Worm (Caenorhabditis elegans) whole organism, L1 larva: ENCODE results near the gene ZK1058.9.
A peak's percentile ranks its signal among the peaks of the same experiment; 100 is the strongest.

Experiments used
- C16A3.4 ChIP-seq: fragments of 150-350 bp; optimal IDR thresholded peaks from 2 replicates; lab custom pipeline; 2014; ENCODE audit warnings: missing biosample characterization, missing genetic modification characterization
- C34B4.2 ChIP-seq: sonication (generic microtip); optimal IDR thresholded peaks from 2 replicates; lab custom pipeline; 2017; ENCODE audit warnings: mild to moderate bottlenecking, missing genetic modification characterization, missing compliant biosample characterization
- Y116A8C.19 ChIP-seq: sonication (generic microtip); optimal IDR thresholded peaks from 2 replicates; lab custom pipeline; 2016; ENCODE audit warnings: missing compliant biosample characterization, missing genetic modification characterization, borderline replicate concordance
- aha-1 ChIP-seq: fragments of 150-350 bp; optimal IDR thresholded peaks from 2 replicates; lab custom pipeline; 2014; ENCODE audit warnings: missing biosample characterization, missing genetic modification characterization
- alr-1 ChIP-seq: fragments of 200-800 bp; sonication (Bioruptor generic); optimal IDR thresholded peaks from 2 replicates; lab custom pipeline; 2018; ENCODE audit warnings: borderline replicate concordance, mild to moderate bottlenecking, missing genetic modification characterization, missing compliant biosample characterization
- ceh-63 ChIP-seq: fragments of 200-800 bp; sonication (Bioruptor generic); optimal IDR thresholded peaks from 2 replicates; lab custom pipeline; 2018; ENCODE audit warnings: mild to moderate bottlenecking, missing genetic modification characterization, missing compliant biosample characterization
- ceh-88 ChIP-seq: fragments of 200-800 bp; sonication (Bioruptor generic); IDR thresholded peaks from 2 replicates; pipeline ENCODE4 v1.3.6; 2022; ENCODE audit warnings: missing genetic modification characterization, missing compliant biosample characterization
- ces-1 ChIP-seq: fragments of 150-350 bp; optimal IDR thresholded peaks from 2 replicates; lab custom pipeline; 2014; ENCODE audit warnings: missing biosample characterization, missing genetic modification reagents, missing genetic modification characterization
- dsc-1 ChIP-seq: sonication (generic microtip); optimal IDR thresholded peaks from 2 replicates; lab custom pipeline; 2016; ENCODE audit warnings: mild to moderate bottlenecking, missing genetic modification characterization, missing compliant biosample characterization
- egl-27 ChIP-seq, 2 experiments: fragments of 150-350 bp in 1 of 2; sonication (generic microtip); optimal IDR thresholded peaks; 3 replicates each; lab custom pipeline; 2017 to 2018; ENCODE audit warnings: missing biosample characterization in 2 of 2, missing genetic modification characterization in 2 of 2, missing genetic modification reagents in 2 of 2
- elt-2 ChIP-seq: sonication (generic microtip); optimal IDR thresholded peaks from 2 replicates; lab custom pipeline; 2016; ENCODE audit warnings: missing genetic modification characterization, mild to moderate bottlenecking, inconsistent platforms, missing compliant biosample characterization, missing genetic modification reagents
- ets-5 ChIP-seq: fragments of 200-800 bp; sonication (Bioruptor generic); IDR thresholded peaks from 2 replicates; pipeline ENCODE4 v1.3.6; 2022; ENCODE audit warnings: missing genetic modification characterization, missing compliant biosample characterization
- fkh-10 ChIP-seq: sonication (generic microtip); optimal IDR thresholded peaks from 2 replicates; lab custom pipeline; 2017; ENCODE audit warnings: missing biosample characterization, missing genetic modification reagents, missing genetic modification characterization
- fkh-4 ChIP-seq: sonication (generic microtip); optimal IDR thresholded peaks from 2 replicates; lab custom pipeline; 2016; ENCODE audit warnings: missing compliant biosample characterization, missing genetic modification characterization, borderline replicate concordance
- grh-1 ChIP-seq: fragments of 200-800 bp; sonication (Bioruptor generic); IDR thresholded peaks from 2 replicates; pipeline ENCODE4 v1.3.6; 2022; ENCODE audit warnings: missing genetic modification reagents, missing genetic modification characterization, missing compliant biosample characterization
- hpl-2 ChIP-seq: fragments of 150-350 bp; optimal IDR thresholded peaks from 2 replicates; lab custom pipeline; 2014; ENCODE audit warnings: missing biosample characterization, missing genetic modification reagents, missing genetic modification characterization
- isw-1 ChIP-seq: fragments of 200-800 bp; sonication (Bioruptor generic); IDR thresholded peaks from 2 replicates; pipeline ENCODE4 v1.3.6; 2022; ENCODE audit warnings: missing genetic modification characterization, missing compliant biosample characterization
- jun-1 ChIP-seq: fragments of 150-350 bp; optimal IDR thresholded peaks from 2 replicates; lab custom pipeline; 2014; ENCODE audit warnings: missing biosample characterization, missing genetic modification reagents, missing genetic modification characterization
- lin-14 ChIP-seq: fragments of 200-800 bp; sonication (Bioruptor generic); optimal IDR thresholded peaks from 2 replicates; lab custom pipeline; 2018; ENCODE audit warnings: mild to moderate bottlenecking, missing genetic modification characterization, moderate library complexity, missing compliant biosample characterization
- lin-35 ChIP-seq, 2 experiments: fragments of 150-350 bp; optimal IDR thresholded peaks; 2 replicates each; lab custom pipeline; 2014; ENCODE audit warnings: missing biosample characterization in 2 of 2, missing genetic modification characterization in 2 of 2, missing genetic modification reagents in 2 of 2
- lin-39 ChIP-seq: fragments of 150-350 bp; optimal IDR thresholded peaks from 2 replicates; lab custom pipeline; 2014; ENCODE audit warnings: missing biosample characterization, missing genetic modification reagents, missing genetic modification characterization
- lsy-2 ChIP-seq, 2 experiments: fragments of 150-350 bp; optimal IDR thresholded peaks; 2 replicates each; lab custom pipeline; 2014; ENCODE audit warnings: missing biosample characterization in 2 of 2, missing genetic modification characterization in 2 of 2
- mdl-1 ChIP-seq, 2 experiments: fragments of 150-350 bp; optimal IDR thresholded peaks; 2 replicates each; lab custom pipeline; 2014 to 2017; ENCODE audit warnings: missing biosample characterization in 2 of 2, missing genetic modification characterization in 2 of 2, inconsistent platforms in 1 of 2
- nhr-11 ChIP-seq: fragments of 150-350 bp; optimal IDR thresholded peaks from 2 replicates; lab custom pipeline; 2014; ENCODE audit warnings: missing biosample characterization, missing genetic modification characterization
- nhr-12 ChIP-seq: sonication (generic microtip); optimal IDR thresholded peaks from 2 replicates; lab custom pipeline; 2017; ENCODE audit warnings: missing biosample characterization, missing genetic modification characterization
- nhr-19 ChIP-seq: fragments of 200-800 bp; sonication (Bioruptor generic); conservative IDR thresholded peaks from 2 replicates; pipeline ENCODE4 v1.3.6; 2022; ENCODE audit warnings: missing genetic modification characterization, missing compliant biosample characterization
- nhr-20 ChIP-seq: sonication (generic microtip); optimal IDR thresholded peaks from 2 replicates; lab custom pipeline; 2016; ENCODE audit warnings: mild to moderate bottlenecking, missing genetic modification characterization, missing compliant biosample characterization
- nhr-71 ChIP-seq: sonication (generic microtip); optimal IDR thresholded peaks from 2 replicates; lab custom pipeline; 2016; ENCODE audit warnings: mild to moderate bottlenecking, missing genetic modification characterization, moderate library complexity, missing compliant biosample characterization
- nhr-76 ChIP-seq: sonication (generic microtip); optimal IDR thresholded peaks from 2 replicates; lab custom pipeline; 2017; ENCODE audit warnings: missing biosample characterization, missing genetic modification characterization
- nhr-77 ChIP-seq: fragments of 150-350 bp; optimal IDR thresholded peaks from 2 replicates; lab custom pipeline; 2014; ENCODE audit warnings: missing biosample characterization, missing genetic modification characterization
- nhr-84 ChIP-seq: sonication (generic microtip); optimal IDR thresholded peaks from 2 replicates; lab custom pipeline; 2017; ENCODE audit warnings: missing biosample characterization, missing genetic modification characterization
- nhr-85 ChIP-seq: sonication (generic microtip); peaks from one replicate; lab custom pipeline; 2016; ENCODE audit warnings: missing genetic modification characterization, inconsistent platforms, missing compliant biosample characterization
- pag-3 ChIP-seq: sonication (generic microtip); optimal IDR thresholded peaks from 2 replicates; lab custom pipeline; 2017; ENCODE audit warnings: missing genetic modification characterization, mild to moderate bottlenecking, missing compliant biosample characterization, antibody characterized with exemption, borderline replicate concordance; ENCODE audit not compliant: insufficient read depth
- rnt-1 ChIP-seq: sonication (generic microtip); optimal IDR thresholded peaks from 2 replicates; lab custom pipeline; 2016; ENCODE audit warnings: mild to moderate bottlenecking, missing genetic modification characterization, moderate library complexity, missing compliant biosample characterization
- skn-1 ChIP-seq: fragments of 150-350 bp; optimal IDR thresholded peaks from 2 replicates; lab custom pipeline; 2014; ENCODE audit warnings: missing biosample characterization, missing genetic modification characterization
- snpc-4 ChIP-seq: fragments of 150-350 bp; optimal IDR thresholded peaks from 2 replicates; lab custom pipeline; 2014; ENCODE audit warnings: missing biosample characterization, missing genetic modification characterization
- snu-23 ChIP-seq: sonication (generic microtip); optimal IDR thresholded peaks from 2 replicates; lab custom pipeline; 2016; ENCODE audit warnings: missing genetic modification characterization, missing compliant biosample characterization
- sup-37 ChIP-seq: fragments of 200-800 bp; sonication (Bioruptor generic); optimal IDR thresholded peaks from 2 replicates; lab custom pipeline; 2018; ENCODE audit warnings: mild to moderate bottlenecking, missing genetic modification characterization, missing compliant biosample characterization
- swsn-7 ChIP-seq: sonication (generic microtip); optimal IDR thresholded peaks from 2 replicates; lab custom pipeline; 2016; ENCODE audit warnings: missing genetic modification characterization, missing compliant biosample characterization
- tlp-1 ChIP-seq: fragments of 150-350 bp; optimal IDR thresholded peaks from 2 replicates; lab custom pipeline; 2014; ENCODE audit warnings: missing biosample characterization, missing genetic modification characterization
- unc-30 ChIP-seq: sonication (generic microtip); optimal IDR thresholded peaks from 2 replicates; lab custom pipeline; 2017; ENCODE audit warnings: missing biosample characterization, missing genetic modification characterization
- unc-62 ChIP-seq: fragments of 150-350 bp; optimal IDR thresholded peaks from 2 replicates; lab custom pipeline; 2014; ENCODE audit warnings: missing biosample characterization, missing genetic modification reagents, missing genetic modification characterization
- unc-86 ChIP-seq: sonication (generic microtip); optimal IDR thresholded peaks from 2 replicates; lab custom pipeline; 2016; ENCODE audit warnings: missing genetic modification characterization, missing compliant biosample characterization
- vab-15 ChIP-seq: sonication (generic microtip); optimal IDR thresholded peaks from 2 replicates; lab custom pipeline; 2017; ENCODE audit warnings: missing genotype, mild to moderate bottlenecking, missing genetic modification characterization, missing compliant biosample characterization
- xbp-1 ChIP-seq: sonication (generic microtip); optimal IDR thresholded peaks from 2 replicates; lab custom pipeline; 2016; ENCODE audit warnings: missing genetic modification characterization, missing compliant biosample characterization
- zag-1 ChIP-seq: fragments of 150-350 bp; optimal IDR thresholded peaks from 2 replicates; lab custom pipeline; 2014; ENCODE audit warnings: missing biosample characterization, missing genetic modification characterization
- ztf-11 ChIP-seq, 2 experiments: sonication (generic microtip); optimal IDR thresholded peaks; 2 replicates each; lab custom pipeline; 2016 to 2017; ENCODE audit warnings: missing genetic modification characterization in 2 of 2, missing biosample characterization in 1 of 2, missing compliant biosample characterization in 1 of 2

The ZK1058.9 gene

DNA sequence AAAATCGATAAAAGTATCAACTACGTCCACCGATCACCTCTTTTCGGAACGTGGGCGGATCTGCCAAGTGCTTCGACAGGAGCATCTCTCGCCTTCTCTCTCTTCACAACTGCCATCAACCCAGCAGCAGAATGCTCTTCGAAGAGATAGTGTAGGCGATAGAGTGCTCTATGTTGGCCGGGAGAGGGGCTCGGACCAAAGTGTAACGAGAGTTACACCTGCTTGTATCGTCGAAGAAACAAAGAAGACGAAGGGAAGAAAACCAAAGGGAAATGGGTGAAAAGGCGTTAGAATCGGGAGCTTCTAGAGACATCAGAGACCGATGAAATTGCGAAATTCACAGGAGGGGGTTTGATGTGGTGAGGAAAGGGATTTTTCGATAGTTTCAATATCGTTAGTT lies 11.2 kb downstream of the ZK1058.9 start:
- TF ChIP-seq nhr-71 (peak; percentile 37), ceh-63 (GFP tag; lab: Kevin White, UChicago) (no peak), ztf-11 (tag; optimal IDR thresholded peaks at IDR 0.05; lab: Kevin White, UChicago) (no peak), nhr-84 (tag; lab: Kevin White, UChicago) (no peak), tlp-1 (tag; lab: Kevin White, UChicago) (no peak), vab-15 (tag; lab: Kevin White, UChicago) (no peak), elt-2 (tag; lab: Kevin White, UChicago) (no peak), unc-62 (no peak), nhr-11 (tag; lab: Kevin White, UChicago) (no peak), skn-1 (tag; lab: Kevin White, UChicago) (no peak), C16A3.4 (tag; lab: Kevin White, UChicago) (no peak), snu-23 (no peak), Y116A8C.19 (tag; lab: Kevin White, UChicago) (no peak), fkh-10 (GFP tag; lab: Kevin White, UChicago) (no peak), nhr-77 (tag; lab: Kevin White, UChicago) (no peak), xbp-1 (no peak), unc-30 (no peak), nhr-12 (tag; lab: Kevin White, UChicago) (no peak), rnt-1 (peak; percentile 60), ets-5 (GFP tag; lab: Robert Waterston, UW) (no peak), lin-39 (no peak), hpl-2 (GFP tag; lab: Kevin White, UChicago) (no peak), fkh-4 (no peak), lin-35 (GFP tag; optimal IDR thresholded peaks at IDR 0.05; lab: Kevin White, UChicago) (no peak), C34B4.2 (no peak), nhr-20 (peak; percentile 31), ces-1 (no peak), isw-1 (no peak), sup-37 (no peak), lsy-2 (tag; optimal IDR thresholded peaks at IDR 0.05; lab: Kevin White, UChicago) (peak in 1 of 2 experiments; percentile 21), ceh-88 (no peak), nhr-19 (GFP tag; lab: Robert Waterston, UW) (peak; percentile 18; the same call in 1 of the 2 replicates), pag-3 (peak; percentile 64), jun-1 (no peak), aha-1 (no peak), unc-86 (no peak), lin-14 (GFP tag; lab: Kevin White, UChicago) (peak; percentile 47), nhr-85 (tag; lab: Kevin White, UChicago) (no peak), zag-1 (tag; lab: Kevin White, UChicago) (no peak), egl-27 (tag; optimal IDR thresholded peaks at IDR 0.05; lab: Kevin White, UChicago) (no peak), dsc-1 (tag; lab: Kevin White, UChicago) (no peak), grh-1 (GFP tag; lab: Robert Waterston, UW) (no peak)

DNA sequence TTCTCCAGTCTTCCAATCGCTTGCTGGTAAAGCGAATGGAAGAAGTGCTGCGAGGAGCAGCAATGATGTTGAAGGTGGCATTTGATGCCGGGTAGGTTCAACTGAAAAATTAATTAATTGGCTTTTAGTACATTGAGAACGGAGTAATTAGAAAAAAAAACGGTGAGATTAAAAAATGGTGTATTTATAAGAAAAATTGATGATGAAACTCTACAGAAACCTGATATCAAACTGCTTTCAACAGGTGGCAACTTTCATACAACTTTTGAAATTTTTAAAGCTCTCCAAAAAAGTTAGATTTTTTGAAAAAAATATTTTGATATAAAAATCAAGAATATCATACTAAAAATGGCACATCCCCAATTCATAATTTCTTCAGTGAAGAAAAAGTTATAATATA lies 12.0 kb downstream of the ZK1058.9 start, which contains the start of gene pat-3:
Gene pat-3 (minus strand): TSS at position 101 of the 400 bp plus-strand sequence.
- TF ChIP-seq nhr-76 (tag; lab: Kevin White, UChicago) (no peak), sup-37 (no peak), egl-27 (tag; optimal IDR thresholded peaks at IDR 0.05; lab: Kevin White, UChicago) (no peak), mdl-1 (tag; optimal IDR thresholded peaks at IDR 0.05; lab: Kevin White, UChicago) (no peak), nhr-84 (tag; lab: Kevin White, UChicago) (no peak), swsn-7 (tag; lab: Kevin White, UChicago) (no peak), alr-1 (tag; lab: Kevin White, UChicago) (no peak), ztf-11 (tag; optimal IDR thresholded peaks at IDR 0.05; lab: Kevin White, UChicago) (no peak), unc-86 (no peak), snpc-4 (no peak)
- TF ChIP-seq, all 84 proteins: peak for 0
